Fruit fly (Drosophila melanogaster): ENCODE data around the gene Helz.

Gene Helz

dm6 chr3L:14756724-14757463 is 32.8 kb upstream of the Helz start:
- TF ChIP-seq CG14711 (tag; optimal IDR thresholded peaks at IDR 0.05) (peak; percentile 74), Crg-1 (GFP tag; optimal IDR thresholded peaks at IDR 0.05) (peak; percentile 78), pad (GFP tag; optimal IDR thresholded peaks at IDR 0.05) (peak; percentile 78), toe (GFP tag; optimal IDR thresholded peaks at IDR 0.05) (peak; percentile 84), Hr96 (GFP tag; optimal IDR thresholded peaks at IDR 0.05) (peak; percentile 88), bab1 (GFP tag; optimal IDR thresholded peaks at IDR 0.05) (peak; percentile 76), cnc (optimal IDR thresholded peaks at IDR 0.05) (no peak), CG1620 (GFP tag; optimal IDR thresholded peaks at IDR 0.05) (peak; percentile 65), CG7045 (GFP tag; optimal IDR thresholded peaks at IDR 0.05) (peak; percentile 94), kay (GFP tag; ENCODE audit: borderline replicate concordance) (peak; percentile 92), CG11617 (GFP tag; optimal IDR thresholded peaks at IDR 0.05) (peak; percentile 87), CG7101 (tag; optimal IDR thresholded peaks at IDR 0.05) (peak; percentile 88), cic (GFP tag; optimal IDR thresholded peaks at IDR 0.05) (peak; percentile 64), ovo (GFP tag; optimal IDR thresholded peaks at IDR 0.05) (peak; percentile 59), Mnt (GFP tag; optimal IDR thresholded peaks at IDR 0.05) (peak; percentile 53), CG33017 (tag; optimal IDR thresholded peaks at IDR 0.05) (peak; percentile 67), CG5204 (GFP tag; optimal IDR thresholded peaks at IDR 0.05) (peak; percentile 90), Clk (GFP tag; optimal IDR thresholded peaks at IDR 0.05) (peak; percentile 86), tj (GFP tag; optimal IDR thresholded peaks at IDR 0.05) (peak; percentile 63), CG12768 (GFP tag; optimal IDR thresholded peaks at IDR 0.05) (peak; percentile 88)

- no peak for TF ChIP-seq tj (GFP tag; optimal IDR thresholded peaks at IDR 0.05)
- TF ChIP-seq cnc (optimal IDR thresholded peaks at IDR 0.05) = no peak
- TF ChIP-seq Clk (GFP tag; optimal IDR thresholded peaks at IDR 0.05) = peak; percentile 55
- peak; percentile 4 for TF ChIP-seq CG7045 (GFP tag; optimal IDR thresholded peaks at IDR 0.05)
- peak; percentile 35 for TF ChIP-seq CG1620 (GFP tag; optimal IDR thresholded peaks at IDR 0.05)
- peak; percentile 75 for TF ChIP-seq ovo (GFP tag; optimal IDR thresholded peaks at IDR 0.05)
- TF ChIP-seq Mnt (GFP tag; optimal IDR thresholded peaks at IDR 0.05) = peak; percentile 71
- peak; percentile 34 for TF ChIP-seq CG12768 (GFP tag; optimal IDR thresholded peaks at IDR 0.05)
- peak; percentile 62 for TF ChIP-seq CG7101 (tag; optimal IDR thresholded peaks at IDR 0.05)
- TF ChIP-seq pad (GFP tag; optimal IDR thresholded peaks at IDR 0.05) = peak; percentile 80
- peak; percentile 56 for TF ChIP-seq bab1 (GFP tag; optimal IDR thresholded peaks at IDR 0.05)
- TF ChIP-seq CG14711 (tag; optimal IDR thresholded peaks at IDR 0.05) = peak; percentile 45
- no peak for TF ChIP-seq toe (GFP tag; optimal IDR thresholded peaks at IDR 0.05)
- TF ChIP-seq Hr96 (GFP tag; optimal IDR thresholded peaks at IDR 0.05) = peak; percentile 64
- TF ChIP-seq kay (GFP tag; ENCODE audit: borderline replicate concordance) = peak; percentile 14
- TF ChIP-seq CG11617 (GFP tag; optimal IDR thresholded peaks at IDR 0.05) = no peak
- TF ChIP-seq Crg-1 (GFP tag; optimal IDR thresholded peaks at IDR 0.05) = peak; percentile 67
- no peak for TF ChIP-seq CG5204 (GFP tag; optimal IDR thresholded peaks at IDR 0.05)
- peak; percentile 64 for TF ChIP-seq CG33017 (tag; optimal IDR thresholded peaks at IDR 0.05)
- peak; percentile 81 for TF ChIP-seq cic (GFP tag; optimal IDR thresholded peaks at IDR 0.05)
These were observed 32.0 kb upstream of the Helz start, which contains the start of gene CG42507 for dm6 chr3L:14757464-14758384. CG42507 (minus strand) TSS chr3L:14757962.

- no peak for TF ChIP-seq CG14711 (tag; optimal IDR thresholded peaks at IDR 0.05)
- TF ChIP-seq CG12768 (GFP tag; optimal IDR thresholded peaks at IDR 0.05) = no peak
- no peak for TF ChIP-seq Crg-1 (GFP tag; optimal IDR thresholded peaks at IDR 0.05)
- TF ChIP-seq bab1 (GFP tag; optimal IDR thresholded peaks at IDR 0.05) = no peak
- no peak for TF ChIP-seq CG5204 (GFP tag; optimal IDR thresholded peaks at IDR 0.05)
- TF ChIP-seq Mnt (GFP tag; optimal IDR thresholded peaks at IDR 0.05) = no peak
- TF ChIP-seq CG33017 (tag; optimal IDR thresholded peaks at IDR 0.05) = no peak
These were observed 31.0 kb upstream of the Helz start for dm6 chr3L:14758730-14759096.

- peak; percentile 100 for TF ChIP-seq CG5204 (GFP tag; optimal IDR thresholded peaks at IDR 0.05)
- peak; percentile 100 for TF ChIP-seq CG7101 (tag; optimal IDR thresholded peaks at IDR 0.05)
- TF ChIP-seq pad (GFP tag; optimal IDR thresholded peaks at IDR 0.05) = peak; percentile 99
- peak; percentile 100 for TF ChIP-seq CG33017 (tag; optimal IDR thresholded peaks at IDR 0.05)
- peak; percentile 97 for TF ChIP-seq tj (GFP tag; optimal IDR thresholded peaks at IDR 0.05)
- TF ChIP-seq kay (GFP tag; ENCODE audit: borderline replicate concordance) = peak; percentile 99
- TF ChIP-seq CG14711 (tag; optimal IDR thresholded peaks at IDR 0.05) = peak; percentile 98
- TF ChIP-seq cnc (optimal IDR thresholded peaks at IDR 0.05) = peak; percentile 73 to 80
- peak; percentile 99 for TF ChIP-seq bab1 (GFP tag; optimal IDR thresholded peaks at IDR 0.05)
- peak; percentile 100 for TF ChIP-seq CG12768 (GFP tag; optimal IDR thresholded peaks at IDR 0.05)
- TF ChIP-seq ovo (GFP tag; optimal IDR thresholded peaks at IDR 0.05) = peak; percentile 99
- TF ChIP-seq toe (GFP tag; optimal IDR thresholded peaks at IDR 0.05) = peak; percentile 100
- TF ChIP-seq CG1620 (GFP tag; optimal IDR thresholded peaks at IDR 0.05) = peak; percentile 99
- peak; percentile 100 for TF ChIP-seq Clk (GFP tag; optimal IDR thresholded peaks at IDR 0.05)
- TF ChIP-seq cic (GFP tag; optimal IDR thresholded peaks at IDR 0.05) = peak; percentile 97
- peak; percentile 99 for TF ChIP-seq Crg-1 (GFP tag; optimal IDR thresholded peaks at IDR 0.05)
- peak; percentile 99 for TF ChIP-seq Hr96 (GFP tag; optimal IDR thresholded peaks at IDR 0.05)
- TF ChIP-seq Mnt (GFP tag; optimal IDR thresholded peaks at IDR 0.05) = peak; percentile 95
- peak; percentile 100 for TF ChIP-seq CG7045 (GFP tag; optimal IDR thresholded peaks at IDR 0.05)
- peak; percentile 100 for TF ChIP-seq CG11617 (GFP tag; optimal IDR thresholded peaks at IDR 0.05)
These were observed 30.5 kb upstream of the Helz start for dm6 chr3L:14759097-14759795.

Measured in whole organism, adult.